Worm (Caenorhabditis elegans) whole organism, L3 larva: ENCODE data around the gene F42G4.7.
"Not testable (repeated sequence)": the region's sequence is repeated elsewhere in the genome, so short reads cannot be mapped to it uniquely, and the experiment has no call there.

Source experiments
- R02D3.7 ChIP-seq: fragments of 150-350 bp; optimal IDR thresholded peaks from 2 replicates; lab custom pipeline; 2014; ENCODE audit warnings: missing biosample characterization, missing genetic modification characterization
- ZK546.5 ChIP-seq: sonication (generic microtip); optimal IDR thresholded peaks from 2 replicates; lab custom pipeline; 2017; ENCODE audit warnings: missing biosample characterization, missing genetic modification characterization
- aly-2 ChIP-seq: fragments of 150-350 bp; optimal IDR thresholded peaks from 2 replicates; lab custom pipeline; 2014; ENCODE audit warnings: missing biosample characterization, missing genetic modification characterization
- ama-1 ChIP-seq: fragments of 150-350 bp; optimal IDR thresholded peaks from 2 replicates; lab custom pipeline; 2018
- ceh-16 ChIP-seq: sonication (generic microtip); optimal IDR thresholded peaks from 2 replicates; lab custom pipeline; 2017; ENCODE audit warnings: missing biosample characterization, missing genetic modification characterization
- ceh-28 ChIP-seq: fragments of 150-350 bp; optimal IDR thresholded peaks from 2 replicates; lab custom pipeline; 2014; ENCODE audit warnings: missing biosample characterization, missing genetic modification reagents, missing genetic modification characterization
- ceh-82 ChIP-seq: fragments of 150-350 bp; optimal IDR thresholded peaks from 2 replicates; lab custom pipeline; 2014; ENCODE audit warnings: missing biosample characterization, missing genetic modification characterization
- ceh-9 ChIP-seq: sonication (generic microtip); optimal IDR thresholded peaks from 2 replicates; lab custom pipeline; 2018; ENCODE audit warnings: missing biosample characterization, missing genetic modification characterization
- daf-12 ChIP-seq: fragments of 150-350 bp; optimal IDR thresholded peaks from 2 replicates; lab custom pipeline; 2014; ENCODE audit warnings: missing biosample characterization, missing genetic modification reagents, missing genetic modification characterization
- egl-27 ChIP-seq: sonication (generic microtip); optimal IDR thresholded peaks from 4 replicates; lab custom pipeline; 2017; ENCODE audit warnings: missing biosample characterization, missing genetic modification reagents, missing genetic modification characterization
- egl-5 ChIP-seq: fragments of 150-350 bp; optimal IDR thresholded peaks from 2 replicates; lab custom pipeline; 2017; ENCODE audit warnings: missing biosample characterization, missing genetic modification reagents, missing genetic modification characterization, inconsistent platforms
- elt-1 ChIP-seq: fragments of 150-350 bp; optimal IDR thresholded peaks from 2 replicates; lab custom pipeline; 2014; ENCODE audit warnings: missing biosample characterization, missing genetic modification characterization
- elt-2 ChIP-seq: sonication (generic microtip); optimal IDR thresholded peaks from 2 replicates; lab custom pipeline; 2016; ENCODE audit warnings: missing genetic modification reagents, mild to moderate bottlenecking, missing genetic modification characterization, missing compliant biosample characterization
- elt-3 ChIP-seq, 3 experiments: fragments of 150-350 bp in 1 of 3; sonication (generic microtip) in 2 of 3; optimal IDR thresholded peaks; 2 replicates in 2 of 3; 4 replicates in 1 of 3; lab custom pipeline; 2014 to 2017; ENCODE audit warnings: missing biosample characterization in 3 of 3, missing genetic modification characterization in 3 of 3
- eor-1 ChIP-seq, 2 experiments: fragments of 150-350 bp; optimal IDR thresholded peaks; 2 replicates each; lab custom pipeline; 2014 to 2018; ENCODE audit warnings: missing biosample characterization in 2 of 2, missing genetic modification characterization in 2 of 2
- fkh-10 ChIP-seq: sonication (generic microtip); optimal IDR thresholded peaks from 2 replicates; lab custom pipeline; 2017; ENCODE audit warnings: missing biosample characterization, missing genetic modification reagents, missing genetic modification characterization
- fkh-2 ChIP-seq: fragments of 150-350 bp; optimal IDR thresholded peaks from 2 replicates; lab custom pipeline; 2014; ENCODE audit warnings: missing biosample characterization, missing genetic modification reagents, missing genetic modification characterization
- fos-1 ChIP-seq: fragments of 150-350 bp; optimal IDR thresholded peaks from 2 replicates; lab custom pipeline; 2014; ENCODE audit warnings: missing biosample characterization, missing genetic modification characterization
- hmg-11 ChIP-seq: sonication (generic microtip); optimal IDR thresholded peaks from 2 replicates; lab custom pipeline; 2016; ENCODE audit warnings: missing genetic modification characterization, missing compliant biosample characterization
- jun-1 ChIP-seq: fragments of 150-350 bp; optimal IDR thresholded peaks from 2 replicates; lab custom pipeline; 2014; ENCODE audit warnings: missing biosample characterization, missing genetic modification reagents, missing genetic modification characterization
- lin-15B ChIP-seq: fragments of 150-350 bp; optimal IDR thresholded peaks from 2 replicates; lab custom pipeline; 2014; ENCODE audit warnings: missing biosample characterization, missing genetic modification characterization
- lin-39 ChIP-seq: fragments of 150-350 bp; optimal IDR thresholded peaks from 2 replicates; lab custom pipeline; 2018; ENCODE audit warnings: missing biosample characterization, missing genetic modification reagents, missing genetic modification characterization
- lsy-12 ChIP-seq: sonication (generic microtip); optimal IDR thresholded peaks from 2 replicates; lab custom pipeline; 2016; ENCODE audit warnings: mild to moderate bottlenecking, missing genetic modification characterization, missing compliant biosample characterization
- mml-1 ChIP-seq: fragments of 150-350 bp; sonication (generic microtip); optimal IDR thresholded peaks from 3 replicates; lab custom pipeline; 2014; ENCODE audit warnings: missing biosample characterization, missing genetic modification characterization
- nfya-1 ChIP-seq: sonication (generic microtip); optimal IDR thresholded peaks from 2 replicates; lab custom pipeline; 2017; ENCODE audit warnings: missing genetic modification characterization, mild to moderate bottlenecking, missing compliant biosample characterization, antibody characterized with exemption, moderate library complexity; ENCODE audit not compliant: insufficient read depth
- nhr-11 ChIP-seq: fragments of 150-350 bp; optimal IDR thresholded peaks from 2 replicates; lab custom pipeline; 2014; ENCODE audit warnings: missing biosample characterization, missing genetic modification characterization
- nhr-12 ChIP-seq: fragments of 150-350 bp; optimal IDR thresholded peaks from 2 replicates; lab custom pipeline; 2014; ENCODE audit warnings: missing biosample characterization, missing genetic modification characterization
- nhr-23 ChIP-seq: fragments of 150-350 bp; optimal IDR thresholded peaks from 2 replicates; lab custom pipeline; 2014; ENCODE audit warnings: missing biosample characterization, missing genetic modification reagents, missing genetic modification characterization
- nhr-237 ChIP-seq: fragments of 150-350 bp; optimal IDR thresholded peaks from 2 replicates; lab custom pipeline; 2014; ENCODE audit warnings: missing biosample characterization, missing genetic modification characterization
- nhr-25 ChIP-seq: sonication (generic microtip); optimal IDR thresholded peaks from 2 replicates; lab custom pipeline; 2017; ENCODE audit warnings: missing biosample characterization, missing genetic modification characterization
- nhr-28 ChIP-seq: fragments of 150-350 bp; optimal IDR thresholded peaks from 2 replicates; lab custom pipeline; 2014; ENCODE audit warnings: missing biosample characterization, missing genetic modification characterization
- nhr-43 ChIP-seq: sonication (generic microtip); optimal IDR thresholded peaks from 2 replicates; lab custom pipeline; 2016; ENCODE audit warnings: mild to moderate bottlenecking, missing genetic modification characterization, missing compliant biosample characterization; ENCODE audit not compliant: poor library complexity, severe bottlenecking
- nhr-67 ChIP-seq: fragments of 150-350 bp; optimal IDR thresholded peaks from 2 replicates; lab custom pipeline; 2014; ENCODE audit warnings: missing biosample characterization, missing genetic modification characterization
- nhr-76 ChIP-seq: fragments of 150-350 bp; sonication (generic microtip); optimal IDR thresholded peaks from 5 replicates; lab custom pipeline; 2014; ENCODE audit warnings: missing biosample characterization, missing genetic modification characterization
- nhr-77 ChIP-seq: fragments of 150-350 bp; optimal IDR thresholded peaks from 2 replicates; lab custom pipeline; 2014; ENCODE audit warnings: missing biosample characterization, missing genetic modification characterization
- pha-4 ChIP-seq: fragments of 150-350 bp; optimal IDR thresholded peaks from 2 replicates; lab custom pipeline; 2014; ENCODE audit warnings: missing biosample characterization, missing genetic modification reagents, missing genetic modification characterization
- pqm-1 ChIP-seq: fragments of 150-350 bp; optimal IDR thresholded peaks from 2 replicates; lab custom pipeline; 2017; ENCODE audit warnings: missing biosample characterization, missing genetic modification characterization, inconsistent platforms
- sea-2 ChIP-seq: fragments of 150-350 bp; sonication (generic microtip); optimal IDR thresholded peaks from 4 replicates; lab custom pipeline; 2014; ENCODE audit warnings: missing biosample characterization, missing genetic modification reagents, missing genetic modification characterization
- skn-1 ChIP-seq: fragments of 150-350 bp; optimal IDR thresholded peaks from 2 replicates; lab custom pipeline; 2014; ENCODE audit warnings: missing biosample characterization, missing genetic modification characterization
- snpc-4 ChIP-seq: fragments of 150-350 bp; optimal IDR thresholded peaks from 2 replicates; lab custom pipeline; 2014; ENCODE audit warnings: missing biosample characterization, missing genetic modification characterization
- tbx-2 ChIP-seq: sonication (generic microtip); optimal IDR thresholded peaks from 2 replicates; lab custom pipeline; 2016; ENCODE audit warnings: mild to moderate bottlenecking, missing genetic modification characterization, missing compliant biosample characterization
- unc-39 ChIP-seq: sonication (generic microtip); optimal IDR thresholded peaks from 4 replicates; lab custom pipeline; 2017; ENCODE audit warnings: missing biosample characterization, missing genetic modification characterization
- unc-62 ChIP-seq: fragments of 150-350 bp; sonication (generic microtip); optimal IDR thresholded peaks from 4 replicates; lab custom pipeline; 2014; ENCODE audit warnings: missing biosample characterization, missing genetic modification reagents, missing genetic modification characterization
- zag-1 ChIP-seq: fragments of 150-350 bp; optimal IDR thresholded peaks from 2 replicates; lab custom pipeline; 2014; ENCODE audit warnings: missing biosample characterization, missing genetic modification characterization
- ztf-11 ChIP-seq: fragments of 150-350 bp; optimal IDR thresholded peaks from 2 replicates; lab custom pipeline; 2014; ENCODE audit warnings: missing biosample characterization, missing genetic modification characterization
- ztf-4 ChIP-seq: fragments of 150-350 bp; optimal IDR thresholded peaks from 2 replicates; lab custom pipeline; 2014; ENCODE audit warnings: missing biosample characterization, missing genetic modification characterization

F42G4.7 gene

ce11 chrII:13031649-13032191 lies 15.4 kb downstream of the F42G4.7 start, which contains the start of gene F18A11.2:
F18A11.2 (plus strand) TSS chrII:13031699.
- not testable (repeated sequence) for TF ChIP-seq nhr-12 (tag; lab: Kevin White, UChicago); ceh-82; elt-3 (tag; optimal IDR thresholded peaks at IDR 0.05; lab: Kevin White, UChicago)

ce11 chrII:13030567-13031188 lies 16.4 kb downstream of the F42G4.7 start:
- peak; percentile 60 for TF ChIP-seq pha-4 (tag; lab: Kevin White, UChicago)
- no peak for TF ChIP-seq nhr-67 (tag; lab: Kevin White, UChicago)
- TF ChIP-seq lin-15B = peak; percentile 19
- TF ChIP-seq fos-1 (tag; lab: Kevin White, UChicago) = no peak
- no peak for TF ChIP-seq sea-2 (GFP tag; lab: Kevin White, UChicago)
- TF ChIP-seq nhr-76 (tag; lab: Kevin White, UChicago) = no peak
- peak; percentile 35 for TF ChIP-seq R02D3.7
- TF ChIP-seq egl-27 (tag; lab: Kevin White, UChicago) = no peak
- TF ChIP-seq ama-1 = no peak
- TF ChIP-seq elt-2 (tag; lab: Kevin White, UChicago) = peak; percentile 58
- TF ChIP-seq fkh-2 (tag; lab: Kevin White, UChicago) = no peak
- TF ChIP-seq ceh-16 (tag; lab: Kevin White, UChicago) = no peak
- no peak for TF ChIP-seq unc-62 (GFP tag; lab: Kevin White, UChicago)
- peak; percentile 28 for TF ChIP-seq lsy-12
- TF ChIP-seq daf-12 (tag; lab: Kevin White, UChicago) = no peak
- no peak for TF ChIP-seq nhr-12 (tag; lab: Kevin White, UChicago)
- TF ChIP-seq aly-2 (tag; lab: Kevin White, UChicago) = no peak
- TF ChIP-seq nhr-28 (tag; lab: Kevin White, UChicago) = no peak
- no peak for TF ChIP-seq skn-1 (tag; lab: Kevin White, UChicago)
- TF ChIP-seq unc-39 (tag; lab: Kevin White, UChicago) = no peak
- TF ChIP-seq elt-3 (tag; optimal IDR thresholded peaks at IDR 0.05; lab: Kevin White, UChicago) = no peak
- peak; percentile 84 for TF ChIP-seq nhr-25 (tag; lab: Kevin White, UChicago)
- no peak for TF ChIP-seq nhr-237 (tag; lab: Kevin White, UChicago)
- no peak for TF ChIP-seq egl-5 (tag; lab: Kevin White, UChicago)
- no peak for TF ChIP-seq mml-1
- peak; percentile 45 for TF ChIP-seq snpc-4 (tag; lab: Kevin White, UChicago)
- no peak for TF ChIP-seq ceh-9 (tag; lab: Kevin White, UChicago)
- no peak for TF ChIP-seq ztf-11 (tag; lab: Kevin White, UChicago)
- no peak for TF ChIP-seq jun-1 (tag; lab: Kevin White, UChicago)
- no peak for TF ChIP-seq nhr-11 (tag; lab: Kevin White, UChicago)
- TF ChIP-seq tbx-2 (tag; lab: Kevin White, UChicago) = no peak
- no peak for TF ChIP-seq eor-1 (tag; optimal IDR thresholded peaks at IDR 0.05; lab: Kevin White, UChicago)
- peak; percentile 53 for TF ChIP-seq nhr-43 (tag; lab: Kevin White, UChicago)
- peak; percentile 75 for TF ChIP-seq nhr-23
- TF ChIP-seq hmg-11 (tag; lab: Kevin White, UChicago) = peak; percentile 76
- TF ChIP-seq fkh-10 = no peak
- peak; percentile 83 for TF ChIP-seq nfya-1
- peak; percentile 23 for TF ChIP-seq ceh-28
- TF ChIP-seq lin-39 (tag; lab: Kevin White, UChicago) = peak; percentile 50
- no peak for TF ChIP-seq ceh-82
- no peak for TF ChIP-seq zag-1 (tag; lab: Kevin White, UChicago)
- TF ChIP-seq pqm-1 = no peak
- no peak for TF ChIP-seq elt-1 (tag; lab: Kevin White, UChicago)
- no peak for TF ChIP-seq nhr-77 (tag; lab: Kevin White, UChicago)
- TF ChIP-seq ztf-4 (tag; lab: Kevin White, UChicago) = no peak
- no peak for TF ChIP-seq ZK546.5 (tag; lab: Kevin White, UChicago)
